Fruit fly (Drosophila melanogaster): ENCODE measurements around the gene eIF3a.

eIF3a gene

dm6 chr3R:4437113-4437512 is 3.4 kb upstream of the eIF3a start, which contains the start of the genes Lipt2 and CG14650 (continued):
- peak; percentile 35 for TF ChIP-seq CHES-1-like (GFP tag; optimal IDR thresholded peaks at IDR 0.05)
- TF ChIP-seq tup (GFP tag; optimal IDR thresholded peaks at IDR 0.05) = no peak
- TF ChIP-seq knrl (GFP tag; IDR thresholded peaks at IDR 0.05; ENCODE audit: partially characterized antibody) = peak; percentile 61
- no peak for TF ChIP-seq CG3407 (GFP tag; optimal IDR thresholded peaks at IDR 0.05)
- peak; percentile 19 for TF ChIP-seq CG18476 (GFP tag; optimal IDR thresholded peaks at IDR 0.05)
- no peak for TF ChIP-seq zf30C (GFP tag; optimal IDR thresholded peaks at IDR 0.05)
- TF ChIP-seq CG11695 (GFP tag; IDR thresholded peaks at IDR 0.05) = no peak
- TF ChIP-seq Dfd (GFP tag; optimal IDR thresholded peaks at IDR 0.05) = no peak
- TF ChIP-seq tna (GFP tag; IDR thresholded peaks at IDR 0.05; ENCODE audit: partially characterized antibody) = no peak
- TF ChIP-seq fd102C (GFP tag; optimal IDR thresholded peaks at IDR 0.05) = no peak
- no peak for TF ChIP-seq CG11696 (GFP tag; IDR thresholded peaks at IDR 0.05)
- peak; percentile 27 for TF ChIP-seq CG16863 (GFP tag; optimal IDR thresholded peaks at IDR 0.05)
- no peak for TF ChIP-seq Blimp-1 (GFP tag; optimal IDR thresholded peaks at IDR 0.05)
- no peak for TF ChIP-seq Tbp (GFP tag; optimal IDR thresholded peaks at IDR 0.05)
- TF ChIP-seq CG10321 (GFP tag; IDR thresholded peaks at IDR 0.05) = no peak
- TF ChIP-seq CG12219 (GFP tag; optimal IDR thresholded peaks at IDR 0.05) = no peak
- 0 out of 2 replicates have a peak, but pooled peaks have one; percentile 26 for TF ChIP-seq CG11247 (GFP tag; IDR thresholded peaks at IDR 0.05)
- peak; percentile 38 for TF ChIP-seq CG8388 (GFP tag; optimal IDR thresholded peaks at IDR 0.05)
- no peak for TF ChIP-seq sr (GFP tag; IDR thresholded peaks at IDR 0.05)
- TF ChIP-seq tio (GFP tag; optimal IDR thresholded peaks at IDR 0.05) = no peak
- peak; percentile 80 for TF ChIP-seq Sry-δ (GFP tag; optimal IDR thresholded peaks at IDR 0.05)
- no peak for TF ChIP-seq CG3838 (GFP tag; optimal IDR thresholded peaks at IDR 0.05)
- peak; percentile 56 for TF ChIP-seq Doc3 (GFP tag; IDR thresholded peaks at IDR 0.05; ENCODE audit: partially characterized antibody)
- peak; percentile 80 for TF ChIP-seq zfh2 (GFP tag; optimal IDR thresholded peaks at IDR 0.05)
- no peak for TF ChIP-seq CG15011 (GFP tag; optimal IDR thresholded peaks at IDR 0.05)
- TF ChIP-seq chif (GFP tag; optimal IDR thresholded peaks at IDR 0.05) = peak; percentile 36 to 55
- TF ChIP-seq pros (GFP tag; optimal IDR thresholded peaks at IDR 0.05) = no peak
- TF ChIP-seq CG15073 (GFP tag; optimal IDR thresholded peaks at IDR 0.05) = no peak
- TF ChIP-seq amos (GFP tag; IDR thresholded peaks at IDR 0.05; ENCODE audit: partially characterized antibody) = peak; percentile 65
- peak; percentile 61 for TF ChIP-seq pum (GFP tag; optimal IDR thresholded peaks at IDR 0.05)
- peak; percentile 12 for TF ChIP-seq disco-r (GFP tag; optimal IDR thresholded peaks at IDR 0.05)
- peak; percentile 88 for TF ChIP-seq MBD-R2 (GFP tag; IDR thresholded peaks at IDR 0.05)
- TF ChIP-seq ci (GFP tag; IDR thresholded peaks at IDR 0.05) = peak; percentile 39; the same call in 1 of the 3 replicates
- TF ChIP-seq CG17385 (GFP tag; optimal IDR thresholded peaks at IDR 0.05) = peak; percentile 6
- no peak for TF ChIP-seq bowl (GFP tag; IDR thresholded peaks at IDR 0.05)
- TF ChIP-seq NC2α (GFP tag; optimal IDR thresholded peaks at IDR 0.05) = peak; percentile 8
- no peak for TF ChIP-seq CG3726 (GFP tag; IDR thresholded peaks at IDR 0.05)
- TF ChIP-seq ara (GFP tag; IDR thresholded peaks at IDR 0.05) = no peak
- no peak for TF ChIP-seq CG8290 (GFP tag; optimal IDR thresholded peaks at IDR 0.05)
- TF ChIP-seq CG8290 (tag; optimal IDR thresholded peaks at IDR 0.05) = no peak
- no peak for TF ChIP-seq Ravus (GFP tag; IDR thresholded peaks at IDR 0.05)
- TF ChIP-seq CG7839 (tag; optimal IDR thresholded peaks at IDR 0.05) = peak; percentile 47
- no peak for TF ChIP-seq Trl (optimal IDR thresholded peaks at IDR 0.05)
- TF ChIP-seq Trl (GFP tag; optimal IDR thresholded peaks at IDR 0.05) = peak; percentile 81
- peak; percentile 54 for TF ChIP-seq CG9437 (GFP tag; optimal IDR thresholded peaks at IDR 0.05)
- TF ChIP-seq Awh (GFP tag; IDR thresholded peaks at IDR 0.05) = no peak
- no peak for TF ChIP-seq CG2889 (GFP tag; IDR thresholded peaks at IDR 0.05)
- TF ChIP-seq CG30020 (tag; optimal IDR thresholded peaks at IDR 0.05) = peak; percentile 79
- peak; percentile 49; the same call in 1 of the 2 replicates for TF ChIP-seq NFAT (GFP tag; IDR thresholded peaks at IDR 0.05)
- TF ChIP-seq oc (tag; optimal IDR thresholded peaks at IDR 0.05) = no peak
- TF ChIP-seq stc (GFP tag; IDR thresholded peaks at IDR 0.05) = no peak
- TF ChIP-seq BEAF-32 (GFP tag; optimal IDR thresholded peaks at IDR 0.05) = peak; percentile 77
- peak; percentile 60 for TF ChIP-seq ind (GFP tag; optimal IDR thresholded peaks at IDR 0.05)

All from whole organism, embryonic.